Worm (Caenorhabditis elegans) whole organism, young adult: ENCODE results near the gene nhr-206.

Experiments used
- B0019.2 ChIP-seq: fragments of 200-800 bp; sonication (Bioruptor generic); conservative IDR thresholded peaks from 2 replicates; pipeline ENCODE4 v1.3.6; 2022; ENCODE audit warnings: missing genetic modification reagents, missing genetic modification characterization, missing compliant biosample characterization
- B0261.1 ChIP-seq: sonication (generic microtip); optimal IDR thresholded peaks from 2 replicates; lab custom pipeline; 2016; ENCODE audit warnings: mild to moderate bottlenecking, missing genetic modification characterization, moderate library complexity, missing compliant biosample characterization
- B0336.3 ChIP-seq: fragments of 200-800 bp; sonication (Bioruptor generic); IDR thresholded peaks from 2 replicates; pipeline ENCODE4 v1.3.6; 2022; ENCODE audit warnings: missing genetic modification characterization, missing compliant biosample characterization
- D2030.7 ChIP-seq: fragments of 200-800 bp; sonication (Bioruptor generic); IDR thresholded peaks from 2 replicates; pipeline ENCODE4 v1.3.6; 2022; ENCODE audit warnings: missing genetic modification reagents, missing genetic modification characterization, missing compliant biosample characterization
- F22D6.2 ChIP-seq: sonication (generic microtip); optimal IDR thresholded peaks from 2 replicates; lab custom pipeline; 2016; ENCODE audit warnings: mild to moderate bottlenecking, missing genetic modification characterization, missing compliant biosample characterization
- F23B12.7 ChIP-seq: sonication (generic microtip); optimal IDR thresholded peaks from 2 replicates; lab custom pipeline; 2017; ENCODE audit warnings: missing genetic modification characterization, mild to moderate bottlenecking, missing compliant biosample characterization, antibody characterized with exemption, moderate library complexity; ENCODE audit not compliant: insufficient read depth
- F37B4.10 ChIP-seq: fragments of 200-800 bp; sonication (Bioruptor generic); IDR thresholded peaks from 2 replicates; pipeline ENCODE4 v1.3.6; 2022; ENCODE audit warnings: missing genetic modification characterization, missing compliant biosample characterization
- F52B5.7 ChIP-seq: sonication (generic microtip); optimal IDR thresholded peaks from 2 replicates; lab custom pipeline; 2016; ENCODE audit warnings: mild to moderate bottlenecking, missing genetic modification characterization, missing compliant biosample characterization
- F57C9.4 ChIP-seq: sonication (generic microtip); optimal IDR thresholded peaks from 2 replicates; lab custom pipeline; 2017; ENCODE audit warnings: mild to moderate bottlenecking, missing genetic modification characterization, missing compliant biosample characterization
- K12H6.12 ChIP-seq: fragments of 200-800 bp; sonication (Bioruptor generic); optimal IDR thresholded peaks from 2 replicates; lab custom pipeline; 2018; ENCODE audit warnings: mild to moderate bottlenecking, missing genetic modification characterization, missing compliant biosample characterization
- T07F8.4 ChIP-seq: sonication (generic microtip); optimal IDR thresholded peaks from 2 replicates; lab custom pipeline; 2016; ENCODE audit warnings: mild to moderate bottlenecking, missing genetic modification characterization, moderate library complexity, missing compliant biosample characterization
- T26A5.8 ChIP-seq: sonication (generic microtip); optimal IDR thresholded peaks from 2 replicates; lab custom pipeline; 2016; ENCODE audit warnings: missing genetic modification characterization, missing compliant biosample characterization
- aptf-2 ChIP-seq: fragments of 200-800 bp; sonication (Bioruptor generic); conservative IDR thresholded peaks from 2 replicates; pipeline ENCODE4 v1.3.6; 2022; ENCODE audit warnings: missing genetic modification reagents, missing genetic modification characterization, missing compliant biosample characterization
- athp-1 ChIP-seq: sonication (generic microtip); optimal IDR thresholded peaks from 2 replicates; lab custom pipeline; 2017; ENCODE audit warnings: mild to moderate bottlenecking, missing genetic modification characterization, missing compliant biosample characterization
- bed-1 ChIP-seq: fragments of 200-800 bp; sonication (Bioruptor generic); IDR thresholded peaks from 2 replicates; pipeline ENCODE4 v1.3.6; 2022; ENCODE audit warnings: missing genetic modification reagents, missing genetic modification characterization, missing compliant biosample characterization
- egl-18 ChIP-seq: fragments of 200-800 bp; sonication (Bioruptor generic); IDR thresholded peaks from 2 replicates; pipeline ENCODE4 v1.3.6; 2022; ENCODE audit warnings: missing genetic modification reagents, missing genetic modification characterization, missing compliant biosample characterization
- hlh-26 ChIP-seq: fragments of 200-800 bp; sonication (Bioruptor generic); conservative IDR thresholded peaks from 2 replicates; pipeline ENCODE4 v1.3.6; 2022; ENCODE audit warnings: missing genetic modification reagents, missing genetic modification characterization, missing compliant biosample characterization
- hmg-1.2 ChIP-seq: fragments of 200-800 bp; sonication (Bioruptor generic); IDR thresholded peaks from 2 replicates; pipeline ENCODE4 v1.3.6; 2022; ENCODE audit warnings: missing genetic modification reagents, missing genetic modification characterization, missing compliant biosample characterization
- let-526 ChIP-seq: fragments of 200-800 bp; sonication (Bioruptor generic); IDR thresholded peaks from 2 replicates; pipeline ENCODE4 v1.3.6; 2022; ENCODE audit warnings: missing genetic modification reagents, missing genetic modification characterization, missing compliant biosample characterization
- lin-40 ChIP-seq: sonication (generic microtip); optimal IDR thresholded peaks from 2 replicates; lab custom pipeline; 2016; ENCODE audit warnings: missing genetic modification characterization, mild to moderate bottlenecking, missing compliant biosample characterization, missing genotype, missing genetic modification reagents
- lin-54 ChIP-seq: fragments of 200-800 bp; sonication (Bioruptor generic); optimal IDR thresholded peaks from 2 replicates; lab custom pipeline; 2018; ENCODE audit warnings: mild to moderate bottlenecking, missing genetic modification characterization, missing compliant biosample characterization
- lsy-27 ChIP-seq: sonication (generic microtip); optimal IDR thresholded peaks from 2 replicates; lab custom pipeline; 2017; ENCODE audit warnings: missing genetic modification characterization, mild to moderate bottlenecking, missing compliant biosample characterization, antibody characterized with exemption, missing genotype, borderline replicate concordance; ENCODE audit not compliant: insufficient read depth
- madf-10 ChIP-seq: sonication (generic microtip); optimal IDR thresholded peaks from 2 replicates; lab custom pipeline; 2016; ENCODE audit warnings: mild to moderate bottlenecking, missing genetic modification characterization, missing compliant biosample characterization
- madf-3 ChIP-seq: fragments of 200-800 bp; sonication (Bioruptor generic); IDR thresholded peaks from 2 replicates; pipeline ENCODE4 v1.3.6; 2022; ENCODE audit warnings: missing genetic modification reagents, missing genetic modification characterization, missing compliant biosample characterization
- mcd-1 ChIP-seq: fragments of 200-800 bp; sonication (Bioruptor generic); IDR thresholded peaks from 2 replicates; pipeline ENCODE4 v1.3.6; 2022; ENCODE audit warnings: missing genetic modification reagents, missing genetic modification characterization, missing compliant biosample characterization
- mel-28 ChIP-seq: sonication (generic microtip); optimal IDR thresholded peaks from 2 replicates; lab custom pipeline; 2016; ENCODE audit warnings: borderline replicate concordance, mild to moderate bottlenecking, missing genetic modification characterization, missing compliant biosample characterization
- mxl-1 ChIP-seq: sonication (generic microtip); optimal IDR thresholded peaks from 2 replicates; lab custom pipeline; 2016; ENCODE audit warnings: missing genetic modification characterization, missing compliant biosample characterization
- nfya-2 ChIP-seq: fragments of 200-800 bp; sonication (Bioruptor generic); IDR thresholded peaks from 2 replicates; pipeline ENCODE4 v1.3.6; 2022; ENCODE audit warnings: missing genetic modification reagents, missing genetic modification characterization, missing compliant biosample characterization
- nhr-120 ChIP-seq: fragments of 200-800 bp; sonication (Bioruptor generic); IDR thresholded peaks from 2 replicates; pipeline ENCODE4 v1.3.6; 2022; ENCODE audit warnings: missing genetic modification characterization, missing compliant biosample characterization
- nhr-27 ChIP-seq: fragments of 200-800 bp; sonication (Bioruptor generic); optimal IDR thresholded peaks from 2 replicates; lab custom pipeline; 2018; ENCODE audit warnings: mild to moderate bottlenecking, missing genetic modification characterization, moderate library complexity, missing compliant biosample characterization
- nhr-80 ChIP-seq: sonication (generic microtip); optimal IDR thresholded peaks from 2 replicates; lab custom pipeline; 2016; ENCODE audit warnings: missing genetic modification characterization, missing compliant biosample characterization
- nhr-90 ChIP-seq: sonication (generic microtip); optimal IDR thresholded peaks from 2 replicates; lab custom pipeline; 2016; ENCODE audit warnings: missing genotype, mild to moderate bottlenecking, missing genetic modification characterization, missing compliant biosample characterization
- repo-1 ChIP-seq: sonication (generic microtip); optimal IDR thresholded peaks from 2 replicates; lab custom pipeline; 2017; ENCODE audit warnings: mild to moderate bottlenecking, missing genetic modification characterization, missing compliant biosample characterization
- rpc-1 ChIP-seq, 2 experiments: fragments of 150-350 bp in 1 of 2; sonication (generic microtip) in 1 of 2; optimal IDR thresholded peaks; 2 replicates each; lab custom pipeline; 2014 to 2018; ENCODE audit warnings: missing biosample characterization in 1 of 2, missing genetic modification characterization in 1 of 2, missing genetic modification reagents in 1 of 2, missing genotype in 1 of 2
- sea-2 ChIP-seq: fragments of 200-800 bp; sonication (Bioruptor generic); IDR thresholded peaks from 2 replicates; pipeline ENCODE4 v1.3.6; 2022; ENCODE audit warnings: missing genetic modification characterization, missing compliant biosample characterization
- snpc-1.1 ChIP-seq: sonication (generic microtip); optimal IDR thresholded peaks from 2 replicates; lab custom pipeline; 2017; ENCODE audit warnings: missing genetic modification characterization, mild to moderate bottlenecking, missing compliant biosample characterization, antibody characterized with exemption, moderate library complexity, missing genotype, missing genetic modification reagents; ENCODE audit not compliant: insufficient read depth
- snpc-3.4 ChIP-seq: sonication (generic microtip); optimal IDR thresholded peaks from 2 replicates; lab custom pipeline; 2017; ENCODE audit warnings: missing genetic modification characterization, mild to moderate bottlenecking, missing compliant biosample characterization, antibody characterized with exemption, moderate library complexity, missing genotype, missing genetic modification reagents
- snpc-4 ChIP-seq, 5 experiments: fragments of 150-350 bp in 1 of 5; sonication (generic microtip) in 4 of 5; optimal IDR thresholded peaks; 2 replicates each; lab custom pipeline; 2014 to 2018; ENCODE audit warnings: missing genetic modification characterization in 5 of 5, missing biosample characterization in 3 of 5, antibody characterized with exemption in 2 of 5, mild to moderate bottlenecking in 2 of 5, missing compliant biosample characterization in 2 of 5, missing genotype in 2 of 5, moderate library complexity in 2 of 5, missing genetic modification reagents in 1 of 5
- sptf-2 ChIP-seq: fragments of 200-800 bp; sonication (Bioruptor generic); optimal IDR thresholded peaks from 2 replicates; lab custom pipeline; 2018; ENCODE audit warnings: mild to moderate bottlenecking, missing genetic modification characterization, missing compliant biosample characterization
- xnd-1 ChIP-seq: sonication (generic microtip); optimal IDR thresholded peaks from 2 replicates; lab custom pipeline; 2016; ENCODE audit warnings: missing genotype, missing genetic modification reagents, missing genetic modification characterization, missing compliant biosample characterization
- zim-3 ChIP-seq: sonication (generic microtip); optimal IDR thresholded peaks from 2 replicates; lab custom pipeline; 2017; ENCODE audit warnings: mild to moderate bottlenecking, missing genetic modification characterization, moderate library complexity, missing compliant biosample characterization
- ztf-18 ChIP-seq: sonication (generic microtip); optimal IDR thresholded peaks from 2 replicates; lab custom pipeline; 2016; ENCODE audit warnings: missing genotype, mild to moderate bottlenecking, missing genetic modification characterization, missing compliant biosample characterization

The nhr-206 gene

ce11 chrV:12091759-12092158 lies at the start of gene nhr-206:
nhr-206 (plus strand) TSS chrV:12092006.
- no peak for TF ChIP-seq F22D6.2 (tag; lab: Kevin White, UChicago)
- peak; percentile 63 for TF ChIP-seq nhr-80 (tag; lab: Kevin White, UChicago)
- TF ChIP-seq K12H6.12 (tag; lab: Kevin White, UChicago) = no peak
- TF ChIP-seq nhr-120 (GFP tag; lab: Robert Waterston, UW) = no peak

- TF ChIP-seq snpc-4 (GFP tag; optimal IDR thresholded peaks at IDR 0.05; lab: Kevin White, UChicago) (no peak), snpc-4 (tag; optimal IDR thresholded peaks at IDR 0.05; lab: Kevin White, UChicago) (no peak), lsy-27 (tag; lab: Kevin White, UChicago) (no peak), F52B5.7 (tag; lab: Kevin White, UChicago) (no peak), egl-18 (GFP tag; lab: Robert Waterston, UW) (no peak), nfya-2 (no peak), mcd-1 (no peak), K12H6.12 (tag; lab: Kevin White, UChicago) (no peak), athp-1 (no peak), F23B12.7 (tag; lab: Kevin White, UChicago) (no peak), madf-10 (tag; lab: Kevin White, UChicago) (no peak), B0261.1 (no peak)
These were observed 46.7 kb upstream of the nhr-206 start, which contains the start of gene F10C2.5 for ce11 chrV:12045132-12045531. F10C2.5 (plus strand) TSS chrV:12045432.

DNA sequence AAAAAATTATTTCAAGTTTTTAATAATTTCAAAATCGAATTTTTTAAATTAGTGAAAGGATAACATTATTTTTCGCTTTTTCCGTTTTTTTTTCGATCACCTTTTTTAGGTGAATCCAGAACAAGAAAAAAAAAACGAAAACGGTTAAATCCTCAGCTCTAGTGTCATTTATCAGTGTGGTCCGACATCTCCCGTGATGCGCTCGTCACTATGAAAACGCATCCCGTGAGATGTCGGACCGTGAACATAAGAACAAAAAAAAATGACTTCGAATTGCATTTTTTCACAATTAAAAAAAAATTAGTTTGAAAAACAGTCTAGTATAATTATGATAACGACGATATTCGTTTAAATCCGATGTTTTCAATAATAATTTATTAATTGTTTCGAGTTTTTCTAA lies 44.1 kb upstream of the nhr-206 start:
- no peak for TF ChIP-seq aptf-2
- no peak for TF ChIP-seq snpc-3.4 (tag; lab: Kevin White, UChicago)
- TF ChIP-seq snpc-1.1 (tag; lab: Kevin White, UChicago) = peak; percentile 88
- TF ChIP-seq hlh-26 (GFP tag; lab: Robert Waterston, UW) = no peak
- no peak for TF ChIP-seq madf-10 (tag; lab: Kevin White, UChicago)
- TF ChIP-seq madf-3 (GFP tag; lab: Robert Waterston, UW) = no peak
- TF ChIP-seq K12H6.12 (tag; lab: Kevin White, UChicago) = no peak
- TF ChIP-seq rpc-1 (optimal IDR thresholded peaks at IDR 0.05; lab: Kevin White, UChicago) = no peak
- no peak for TF ChIP-seq rpc-1 (tag; optimal IDR thresholded peaks at IDR 0.05; lab: Kevin White, UChicago)
- TF ChIP-seq snpc-4 (GFP tag; optimal IDR thresholded peaks at IDR 0.05; lab: Kevin White, UChicago) = peak; percentile 78
- peak in 3 of 4 experiments; percentile 54 to 77 (median 69) for TF ChIP-seq snpc-4 (tag; optimal IDR thresholded peaks at IDR 0.05; lab: Kevin White, UChicago)
- no peak for TF ChIP-seq let-526 (GFP tag; lab: Robert Waterston, UW)
- no peak for TF ChIP-seq F37B4.10 (GFP tag; lab: Robert Waterston, UW)
- TF ChIP-seq ztf-18 (tag; lab: Kevin White, UChicago) = no peak
- no peak for TF ChIP-seq bed-1
- no peak for TF ChIP-seq nhr-90 (tag; lab: Kevin White, UChicago)
- no peak for TF ChIP-seq repo-1 (tag; lab: Kevin White, UChicago)
- no peak for TF ChIP-seq xnd-1
- TF ChIP-seq F57C9.4 = no peak
- no peak for TF ChIP-seq sptf-2 (GFP tag; lab: Kevin White, UChicago)
- TF ChIP-seq, all 124 proteins: peak for 2

ce11 chrV:12048445-12048844 lies 43.4 kb upstream of the nhr-206 start, which contains the start of gene dars-2:
dars-2 (plus strand) TSS chrV:12048745.
- TF ChIP-seq mel-28 (tag; lab: Kevin White, UChicago) = no peak
- TF ChIP-seq sea-2 (GFP tag; lab: Robert Waterston, UW) = no peak
- TF ChIP-seq lin-40 (tag; lab: Kevin White, UChicago) = no peak
- TF ChIP-seq zim-3 (tag; lab: Kevin White, UChicago) = no peak
- no peak for TF ChIP-seq hlh-26 (GFP tag; lab: Robert Waterston, UW)
- no peak for TF ChIP-seq hmg-1.2 (GFP tag; lab: Robert Waterston, UW)
- no peak for TF ChIP-seq nhr-27 (tag; lab: Kevin White, UChicago)
- no peak for TF ChIP-seq T26A5.8
- TF ChIP-seq B0336.3 (GFP tag; lab: Robert Waterston, UW) = no peak
- TF ChIP-seq mxl-1 (tag; lab: Kevin White, UChicago) = no peak
- TF ChIP-seq B0019.2 (GFP tag; lab: Robert Waterston, UW) = no peak
- no peak for TF ChIP-seq T07F8.4 (tag; lab: Kevin White, UChicago)
- no peak for TF ChIP-seq D2030.7 (GFP tag; lab: Robert Waterston, UW)
- TF ChIP-seq snpc-4 (GFP tag; optimal IDR thresholded peaks at IDR 0.05; lab: Kevin White, UChicago) = no peak
- TF ChIP-seq snpc-4 (tag; optimal IDR thresholded peaks at IDR 0.05; lab: Kevin White, UChicago) = no peak
- TF ChIP-seq lin-54 = no peak
- TF ChIP-seq, all 124 proteins: peak for 0
